Worm (Caenorhabditis elegans) whole organism, L4/young adult: ENCODE data around the gene sre-14.

Experiments used
- W03F9.2 ChIP-seq: fragments of 150-350 bp; optimal IDR thresholded peaks from 2 replicates; lab custom pipeline; 2014; ENCODE audit warnings: missing biosample characterization, missing genetic modification characterization
- dao-5 ChIP-seq: sonication (generic microtip); optimal IDR thresholded peaks from 2 replicates; lab custom pipeline; 2016; ENCODE audit warnings: missing genotype, missing genetic modification characterization, moderate library complexity, missing compliant biosample characterization
- him-1 ChIP-seq: sonication (generic microtip); optimal IDR thresholded peaks from 2 replicates; lab custom pipeline; 2016; ENCODE audit warnings: missing genotype, missing genetic modification reagents, missing genetic modification characterization, missing compliant biosample characterization

The sre-14 gene

ce11 chrIV:12215762-12216295 lies 45.4 kb downstream of the sre-14 start, which contains the start of gene phy-2:
phy-2 (minus strand) TSS chrIV:12215987.
- TF ChIP-seq dao-5 (tag; lab: Kevin White, UChicago) (no peak), W03F9.2 (tag; lab: Kevin White, UChicago) (no peak), him-1 (tag; lab: Kevin White, UChicago) (no peak)

ce11 chrIV:12212814-12213213 lies 48.4 kb downstream of the sre-14 start:
- TF ChIP-seq W03F9.2 (tag; lab: Kevin White, UChicago), result no peak
- no peak for TF ChIP-seq him-1 (tag; lab: Kevin White, UChicago)
- TF ChIP-seq dao-5 (tag; lab: Kevin White, UChicago), result no peak

- TF ChIP-seq him-1 (tag; lab: Kevin White, UChicago) (no peak), dao-5 (tag; lab: Kevin White, UChicago) (no peak), W03F9.2 (tag; lab: Kevin White, UChicago) (no peak)
These were observed 50.0 kb downstream of the sre-14 start for ce11 chrIV:12211292-12211691.
